Worm (Caenorhabditis elegans) whole organism, mixed stage, embryonic: ENCODE measurements around the gene F34D6.1.

Experiments used
- M03D4.4 ChIP-seq: sonication (generic microtip); optimal IDR thresholded peaks from 2 replicates; lab custom pipeline; 2017; ENCODE audit warnings: mild to moderate bottlenecking, missing genetic modification characterization, missing compliant biosample characterization
- bed-3 ChIP-seq: fragments of 200-800 bp; sonication (Bioruptor generic); optimal IDR thresholded peaks from 3 replicates; lab custom pipeline; 2018; ENCODE audit warnings: mild to moderate bottlenecking, missing genetic modification characterization, moderate library complexity, missing compliant biosample characterization
- blmp-1 ChIP-seq: fragments of 150-350 bp; optimal IDR thresholded peaks from 2 replicates; lab custom pipeline; 2014; ENCODE audit warnings: missing biosample characterization, missing genetic modification characterization
- ceh-39 ChIP-seq: fragments of 150-350 bp; optimal IDR thresholded peaks from 2 replicates; lab custom pipeline; 2014; ENCODE audit warnings: missing biosample characterization, missing genetic modification characterization
- ceh-43 ChIP-seq: fragments of 200-800 bp; sonication (Bioruptor generic); optimal IDR thresholded peaks from 2 replicates; lab custom pipeline; 2018; ENCODE audit warnings: mild to moderate bottlenecking, missing genetic modification characterization, moderate library complexity, missing compliant biosample characterization
- ceh-83 ChIP-seq: fragments of 200-800 bp; sonication (Bioruptor generic); optimal IDR thresholded peaks from 2 replicates; lab custom pipeline; 2018; ENCODE audit warnings: mild to moderate bottlenecking, missing genetic modification characterization, missing compliant biosample characterization
- ces-1 ChIP-seq: fragments of 150-350 bp; optimal IDR thresholded peaks from 2 replicates; lab custom pipeline; 2014; ENCODE audit warnings: missing biosample characterization, missing genetic modification reagents, missing genetic modification characterization
- cnd-1 ChIP-seq: fragments of 200-800 bp; sonication (Bioruptor generic); optimal IDR thresholded peaks from 2 replicates; lab custom pipeline; 2018; ENCODE audit warnings: mild to moderate bottlenecking, missing genetic modification characterization, missing compliant biosample characterization
- drap-1 ChIP-seq: fragments of 200-800 bp; sonication (Bioruptor generic); optimal IDR thresholded peaks from 3 replicates; lab custom pipeline; 2018; ENCODE audit warnings: mild to moderate bottlenecking, missing genetic modification characterization, missing compliant biosample characterization
- elt-1 ChIP-seq: sonication (generic microtip); optimal IDR thresholded peaks from 2 replicates; lab custom pipeline; 2017; ENCODE audit warnings: missing genetic modification characterization, mild to moderate bottlenecking, missing compliant biosample characterization, antibody characterized with exemption, moderate library complexity, borderline replicate concordance; ENCODE audit not compliant: insufficient read depth
- elt-3 ChIP-seq: fragments of 150-350 bp; optimal IDR thresholded peaks from 2 replicates; lab custom pipeline; 2014; ENCODE audit warnings: missing biosample characterization, missing genetic modification characterization
- flh-1 ChIP-seq: fragments of 200-800 bp; sonication (Bioruptor generic); optimal IDR thresholded peaks from 2 replicates; lab custom pipeline; 2018; ENCODE audit warnings: mild to moderate bottlenecking, missing genetic modification characterization, moderate library complexity, missing compliant biosample characterization
- ham-2 ChIP-seq: fragments of 200-800 bp; sonication (Bioruptor generic); optimal IDR thresholded peaks from 2 replicates; lab custom pipeline; 2018; ENCODE audit warnings: mild to moderate bottlenecking, missing genetic modification characterization, missing compliant biosample characterization
- hlh-1 ChIP-seq: fragments of 150-350 bp; optimal IDR thresholded peaks from 2 replicates; lab custom pipeline; 2014; ENCODE audit warnings: missing biosample characterization, missing genetic modification reagents, missing genetic modification characterization
- lin-13 ChIP-seq: fragments of 150-350 bp; optimal IDR thresholded peaks from 2 replicates; lab custom pipeline; 2014; ENCODE audit warnings: missing biosample characterization, missing genetic modification characterization
- lin-32 ChIP-seq: fragments of 200-800 bp; sonication (Bioruptor generic); optimal IDR thresholded peaks from 2 replicates; lab custom pipeline; 2018; ENCODE audit warnings: mild to moderate bottlenecking, missing genetic modification characterization, missing compliant biosample characterization
- lsy-2 ChIP-seq: fragments of 150-350 bp; optimal IDR thresholded peaks from 2 replicates; lab custom pipeline; 2014; ENCODE audit warnings: missing biosample characterization, missing genetic modification characterization
- mab-5 ChIP-seq: fragments of 150-350 bp; optimal IDR thresholded peaks from 2 replicates; lab custom pipeline; 2014; ENCODE audit warnings: missing biosample characterization, missing genetic modification characterization
- mep-1 ChIP-seq: fragments of 150-350 bp; optimal IDR thresholded peaks from 2 replicates; lab custom pipeline; 2017; ENCODE audit warnings: missing biosample characterization, missing genetic modification reagents, missing genetic modification characterization, inconsistent platforms
- nhr-12 ChIP-seq: fragments of 150-350 bp; optimal IDR thresholded peaks from 2 replicates; lab custom pipeline; 2014; ENCODE audit warnings: missing biosample characterization, missing genetic modification characterization
- nhr-2 ChIP-seq: fragments of 150-350 bp; optimal IDR thresholded peaks from 2 replicates; lab custom pipeline; 2014; ENCODE audit warnings: missing biosample characterization, missing genetic modification characterization
- nhr-237 ChIP-seq: fragments of 150-350 bp; optimal IDR thresholded peaks from 2 replicates; lab custom pipeline; 2014; ENCODE audit warnings: missing biosample characterization, missing genetic modification characterization
- pha-4 ChIP-seq: fragments of 150-350 bp; optimal IDR thresholded peaks from 2 replicates; lab custom pipeline; 2018; ENCODE audit warnings: missing biosample characterization, missing genetic modification reagents, missing genetic modification characterization
- sem-2 ChIP-seq: fragments of 200-800 bp; sonication (Bioruptor generic); optimal IDR thresholded peaks from 2 replicates; lab custom pipeline; 2018; ENCODE audit warnings: mild to moderate bottlenecking, missing genetic modification characterization, missing compliant biosample characterization
- sptf-1 ChIP-seq: sonication (generic microtip); optimal IDR thresholded peaks from 2 replicates; lab custom pipeline; 2017; ENCODE audit warnings: mild to moderate bottlenecking, missing genetic modification characterization, moderate library complexity, missing compliant biosample characterization
- tbx-8 ChIP-seq: fragments of 200-800 bp; sonication (Bioruptor generic); optimal IDR thresholded peaks from 2 replicates; lab custom pipeline; 2018; ENCODE audit warnings: mild to moderate bottlenecking, missing genetic modification characterization, moderate library complexity, missing compliant biosample characterization
- unc-39 ChIP-seq: fragments of 150-350 bp; optimal IDR thresholded peaks from 2 replicates; lab custom pipeline; 2014; ENCODE audit warnings: missing biosample characterization, missing genetic modification characterization
- unc-62 ChIP-seq: fragments of 150-350 bp; optimal IDR thresholded peaks from 2 replicates; lab custom pipeline; 2014; ENCODE audit warnings: missing biosample characterization, missing genetic modification reagents, missing genetic modification characterization
- zip-8 ChIP-seq: fragments of 150-350 bp; optimal IDR thresholded peaks from 2 replicates; lab custom pipeline; 2014; ENCODE audit warnings: missing biosample characterization, missing genetic modification characterization
- ztf-11 ChIP-seq: fragments of 150-350 bp; optimal IDR thresholded peaks from 2 replicates; lab custom pipeline; 2014; ENCODE audit warnings: missing biosample characterization, missing genetic modification characterization

The F34D6.1 gene

DNA sequence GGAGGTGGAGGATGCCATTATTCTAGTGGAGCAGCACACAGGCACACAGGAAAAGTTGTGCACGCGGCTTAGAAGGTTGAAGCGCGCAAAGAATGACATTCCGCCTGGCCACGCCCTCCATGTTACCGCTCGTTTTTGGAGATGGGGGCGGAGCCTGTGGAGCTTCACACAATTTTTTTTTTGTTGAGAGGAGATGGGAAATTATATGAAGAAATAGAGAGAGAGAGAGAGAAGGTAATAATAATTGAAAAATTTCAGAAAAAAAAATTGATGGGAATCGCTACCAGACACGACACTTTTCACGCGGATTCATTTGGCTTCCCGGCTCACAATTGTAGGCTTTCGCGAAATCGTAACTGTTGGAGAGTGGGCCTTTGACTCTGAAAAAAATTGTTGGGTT is 36.3 kb upstream of the F34D6.1 start, which contains the start of gene T05A8.3:
Gene T05A8.3, minus strand, starts transcription at position 101 of the 400 bp plus-strand sequence.
- TF ChIP-seq mab-5 (tag; lab: Kevin White, UChicago), result no peak
- TF ChIP-seq blmp-1 (tag; lab: Kevin White, UChicago), result no peak
- no peak for TF ChIP-seq ces-1 (GFP tag; lab: Kevin White, UChicago)
- no peak for TF ChIP-seq unc-62 (GFP tag; lab: Kevin White, UChicago)
- no peak for TF ChIP-seq nhr-12 (tag; lab: Kevin White, UChicago)
- no peak for TF ChIP-seq ceh-83 (GFP tag; lab: Kevin White, UChicago)
- TF ChIP-seq lin-32 (GFP tag; lab: Kevin White, UChicago), result no peak
- TF ChIP-seq ztf-11 (tag; lab: Kevin White, UChicago), result no peak
- no peak for TF ChIP-seq nhr-2 (tag; lab: Kevin White, UChicago)
- TF ChIP-seq flh-1, result no peak
- TF ChIP-seq sptf-1 (tag; lab: Kevin White, UChicago), result no peak
- TF ChIP-seq sem-2 (GFP tag; lab: Kevin White, UChicago), result no peak
- TF ChIP-seq unc-39 (tag; lab: Kevin White, UChicago), result no peak
- no peak for TF ChIP-seq elt-3
- TF ChIP-seq nhr-237, result no peak
- TF ChIP-seq cnd-1 (tag; lab: Kevin White, UChicago), result no peak
- no peak for TF ChIP-seq bed-3 (GFP tag; lab: Kevin White, UChicago)

DNA sequence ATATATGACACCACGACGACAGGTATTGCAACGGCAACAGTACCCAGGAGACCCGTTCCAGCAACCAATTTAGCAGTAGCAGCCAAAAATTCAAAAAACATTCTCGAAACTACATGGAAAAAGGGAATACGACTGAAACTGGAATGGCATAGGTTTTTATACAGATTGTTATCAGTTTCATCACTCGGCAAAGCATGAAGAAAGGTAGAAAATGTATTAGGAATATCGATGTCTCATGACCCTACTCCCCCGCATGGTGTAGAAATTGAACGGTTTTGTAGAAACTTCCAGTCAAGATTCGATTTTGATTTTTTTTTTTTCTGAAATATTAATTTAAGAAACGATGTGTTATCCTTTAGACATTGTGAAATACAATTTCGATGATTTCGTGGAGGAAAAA is 29.9 kb upstream of the F34D6.1 start, which contains the start of gene T05A8.2:
Gene T05A8.2, minus strand, starts transcription at position 101 of the 400 bp plus-strand sequence.
- TF ChIP-seq cnd-1 (tag; lab: Kevin White, UChicago) (no peak), sem-2 (GFP tag; lab: Kevin White, UChicago) (no peak), tbx-8 (GFP tag; lab: Kevin White, UChicago) (no peak), ztf-11 (tag; lab: Kevin White, UChicago) (no peak), nhr-237 (no peak)

DNA sequence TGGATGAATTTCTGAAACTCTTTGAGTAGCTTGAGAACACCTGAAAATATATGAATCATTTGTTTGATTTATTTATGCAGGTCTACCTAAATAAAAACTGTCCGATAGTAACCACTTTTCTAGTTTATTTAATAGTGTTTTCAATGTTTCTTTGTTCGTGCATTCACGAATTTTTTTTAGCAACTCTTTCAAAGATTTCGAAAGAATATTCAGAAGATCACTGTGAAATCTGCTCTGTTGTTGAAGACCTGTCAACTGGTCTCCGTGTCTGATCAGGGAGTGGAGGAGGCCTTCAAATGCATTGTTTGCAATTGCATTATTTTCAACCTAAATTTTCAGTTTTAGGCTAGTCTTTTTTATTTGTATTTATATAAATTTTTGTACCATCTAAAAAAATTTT is 28.9 kb upstream of the F34D6.1 start, which contains the start of gene T05A8.1:
Gene T05A8.1, minus strand, starts transcription at position 101 of the 400 bp plus-strand sequence.
- TF ChIP-seq mab-5 (tag; lab: Kevin White, UChicago) (no peak), unc-39 (tag; lab: Kevin White, UChicago) (no peak), ceh-39 (tag; lab: Kevin White, UChicago) (no peak), hlh-1 (tag; lab: Kevin White, UChicago) (no peak), nhr-237 (no peak), blmp-1 (tag; lab: Kevin White, UChicago) (no peak), bed-3 (GFP tag; lab: Kevin White, UChicago) (no peak), lsy-2 (tag; lab: Kevin White, UChicago) (no peak), mep-1 (no peak), tbx-8 (GFP tag; lab: Kevin White, UChicago) (no peak), ceh-83 (GFP tag; lab: Kevin White, UChicago) (no peak), ztf-11 (tag; lab: Kevin White, UChicago) (no peak), elt-3 (no peak), lin-32 (GFP tag; lab: Kevin White, UChicago) (no peak), sptf-1 (tag; lab: Kevin White, UChicago) (no peak), zip-8 (no peak)

- TF ChIP-seq nhr-237 (no peak), sem-2 (GFP tag; lab: Kevin White, UChicago) (no peak), lin-13 (tag; lab: Kevin White, UChicago) (no peak), ceh-83 (GFP tag; lab: Kevin White, UChicago) (no peak), lsy-2 (tag; lab: Kevin White, UChicago) (no peak), ztf-11 (tag; lab: Kevin White, UChicago) (no peak), nhr-12 (tag; lab: Kevin White, UChicago) (no peak), M03D4.4 (tag; lab: Kevin White, UChicago) (no peak), ces-1 (GFP tag; lab: Kevin White, UChicago) (no peak), unc-39 (tag; lab: Kevin White, UChicago) (no peak), hlh-1 (tag; lab: Kevin White, UChicago) (no peak), unc-62 (GFP tag; lab: Kevin White, UChicago) (no peak), ceh-43 (GFP tag; lab: Kevin White, UChicago) (no peak), elt-1 (no peak), pha-4 (no peak), sptf-1 (tag; lab: Kevin White, UChicago) (no peak), drap-1 (GFP tag; lab: Kevin White, UChicago) (no peak), ham-2 (no peak)
Measured at ce11 chrII:2707872-2708271, 26.9 kb upstream of the F34D6.1 start, which contains the start of gene Y47G7B.2. Gene Y47G7B.2, minus strand, starts transcription at chrII:2708014.
